Worm (Caenorhabditis elegans) whole organism, L2 larva: Measurements from ENCODE around the gene dpf-2.

Source experiments
- C34F6.9 ChIP-seq: fragments of 150-350 bp; optimal IDR thresholded peaks from 2 replicates; lab custom pipeline; 2014; ENCODE audit warnings: missing biosample characterization, missing genetic modification characterization
- R02D3.7 ChIP-seq: fragments of 150-350 bp; optimal IDR thresholded peaks from 2 replicates; lab custom pipeline; 2014; ENCODE audit warnings: missing biosample characterization, missing genetic modification characterization
- Y55F3AM.14 ChIP-seq: fragments of 200-800 bp; sonication (Bioruptor generic); optimal IDR thresholded peaks from 2 replicates; lab custom pipeline; 2018; ENCODE audit warnings: mild to moderate bottlenecking, missing genetic modification characterization, missing compliant biosample characterization
- aly-2 ChIP-seq: fragments of 150-350 bp; optimal IDR thresholded peaks from 2 replicates; lab custom pipeline; 2014; ENCODE audit warnings: missing biosample characterization, missing genetic modification characterization
- ama-1 ChIP-seq: fragments of 150-350 bp; optimal IDR thresholded peaks from 2 replicates; lab custom pipeline; 2018; ENCODE audit warnings: inconsistent platforms
- blmp-1 ChIP-seq: sonication (generic microtip); optimal IDR thresholded peaks from 2 replicates; lab custom pipeline; 2017; ENCODE audit warnings: missing genetic modification characterization, mild to moderate bottlenecking, missing compliant biosample characterization, antibody characterized with exemption, moderate library complexity; ENCODE audit not compliant: insufficient read depth
- ceh-82 ChIP-seq: fragments of 150-350 bp; optimal IDR thresholded peaks from 2 replicates; lab custom pipeline; 2014; ENCODE audit warnings: missing biosample characterization, missing genetic modification characterization
- crh-2 ChIP-seq: sonication (generic microtip); optimal IDR thresholded peaks from 2 replicates; lab custom pipeline; 2017; ENCODE audit warnings: missing biosample characterization, missing genetic modification characterization
- dmd-4 ChIP-seq: sonication (generic microtip); optimal IDR thresholded peaks from 2 replicates; lab custom pipeline; 2017; ENCODE audit warnings: missing biosample characterization, missing genetic modification characterization
- egl-27 ChIP-seq: sonication (generic microtip); optimal IDR thresholded peaks from 3 replicates; lab custom pipeline; 2017; ENCODE audit warnings: missing biosample characterization, missing genetic modification reagents, missing genetic modification characterization
- elt-1 ChIP-seq: fragments of 150-350 bp; optimal IDR thresholded peaks from 2 replicates; lab custom pipeline; 2014; ENCODE audit warnings: missing biosample characterization, missing genetic modification characterization
- fos-1 ChIP-seq: fragments of 150-350 bp; optimal IDR thresholded peaks from 2 replicates; lab custom pipeline; 2014; ENCODE audit warnings: missing biosample characterization, missing genetic modification characterization
- gmeb-1 ChIP-seq: fragments of 150-350 bp; optimal IDR thresholded peaks from 2 replicates; lab custom pipeline; 2014; ENCODE audit warnings: missing biosample characterization, missing genetic modification characterization
- lin-11 ChIP-seq: fragments of 150-350 bp; sonication (generic microtip); optimal IDR thresholded peaks from 2 replicates; lab custom pipeline; 2014; ENCODE audit warnings: missing biosample characterization, missing genetic modification characterization, inconsistent platforms, mixed read lengths
- lsy-2 ChIP-seq, 2 experiments: fragments of 150-350 bp in 1 of 2; sonication (generic microtip) in 1 of 2; optimal IDR thresholded peaks; 2 replicates each; lab custom pipeline; 2014 to 2017; ENCODE audit warnings: missing biosample characterization in 2 of 2, missing genetic modification characterization in 2 of 2
- mab-5 ChIP-seq: fragments of 150-350 bp; optimal IDR thresholded peaks from 2 replicates; lab custom pipeline; 2014; ENCODE audit warnings: missing biosample characterization, missing genetic modification characterization
- mbf-1 ChIP-seq: sonication (generic microtip); optimal IDR thresholded peaks from 2 replicates; lab custom pipeline; 2017; ENCODE audit warnings: missing biosample characterization, missing genetic modification characterization
- mdl-1 ChIP-seq, 2 experiments: fragments of 150-350 bp in 1 of 2; sonication (generic microtip) in 1 of 2; optimal IDR thresholded peaks; 2 replicates each; lab custom pipeline; 2017; ENCODE audit warnings: missing biosample characterization in 2 of 2, missing genetic modification characterization in 2 of 2
- nhr-10 ChIP-seq: sonication (generic microtip); optimal IDR thresholded peaks from 2 replicates; lab custom pipeline; 2017; ENCODE audit warnings: missing biosample characterization, missing genetic modification characterization
- nhr-11 ChIP-seq: fragments of 150-350 bp; optimal IDR thresholded peaks from 2 replicates; lab custom pipeline; 2014; ENCODE audit warnings: missing biosample characterization, missing genetic modification characterization
- nhr-12 ChIP-seq: fragments of 150-350 bp; optimal IDR thresholded peaks from 2 replicates; lab custom pipeline; 2014; ENCODE audit warnings: missing biosample characterization, missing genetic modification characterization
- nhr-129 ChIP-seq: fragments of 150-350 bp; optimal IDR thresholded peaks from 2 replicates; lab custom pipeline; 2014; ENCODE audit warnings: missing biosample characterization, missing genetic modification characterization
- nhr-21 ChIP-seq: fragments of 150-350 bp; optimal IDR thresholded peaks from 2 replicates; lab custom pipeline; 2014; ENCODE audit warnings: missing biosample characterization, missing genetic modification characterization
- nhr-23 ChIP-seq: fragments of 150-350 bp; optimal IDR thresholded peaks from 2 replicates; lab custom pipeline; 2014; ENCODE audit warnings: missing biosample characterization, missing genetic modification reagents, missing genetic modification characterization
- nhr-25 ChIP-seq: fragments of 150-350 bp; sonication (generic microtip); optimal IDR thresholded peaks from 3 replicates; lab custom pipeline; 2014; ENCODE audit warnings: missing biosample characterization, missing genetic modification characterization
- nhr-77 ChIP-seq: fragments of 150-350 bp; optimal IDR thresholded peaks from 2 replicates; lab custom pipeline; 2014; ENCODE audit warnings: missing biosample characterization, missing genetic modification characterization
- sem-4 ChIP-seq: fragments of 150-350 bp; optimal IDR thresholded peaks from 2 replicates; lab custom pipeline; 2014; ENCODE audit warnings: missing biosample characterization, missing genetic modification reagents, missing genetic modification characterization
- skn-1 ChIP-seq: sonication (generic microtip); optimal IDR thresholded peaks from 2 replicates; lab custom pipeline; 2017; ENCODE audit warnings: missing biosample characterization, missing genetic modification characterization
- sma-3 ChIP-seq: sonication (generic microtip); optimal IDR thresholded peaks from 2 replicates; lab custom pipeline; 2016; ENCODE audit warnings: missing genetic modification reagents, missing genetic modification characterization, missing compliant biosample characterization
- sma-9 ChIP-seq, 2 experiments: fragments of 150-350 bp in 1 of 2; sonication (generic microtip) in 1 of 2; optimal IDR thresholded peaks; 2 replicates each; lab custom pipeline; 2014 to 2016; ENCODE audit warnings: missing genetic modification characterization in 2 of 2, mild to moderate bottlenecking in 1 of 2, missing biosample characterization in 1 of 2, missing compliant biosample characterization in 1 of 2, missing genetic modification reagents in 1 of 2, moderate library complexity in 1 of 2
- snpc-4 ChIP-seq: fragments of 150-350 bp; optimal IDR thresholded peaks from 2 replicates; lab custom pipeline; 2014; ENCODE audit warnings: missing biosample characterization, missing genetic modification characterization
- unc-62 ChIP-seq: fragments of 150-350 bp; optimal IDR thresholded peaks from 2 replicates; lab custom pipeline; 2014; ENCODE audit warnings: missing biosample characterization, missing genetic modification reagents, missing genetic modification characterization
- ztf-1 ChIP-seq: fragments of 200-800 bp; sonication (Bioruptor generic); conservative IDR thresholded peaks from 2 replicates; pipeline ENCODE4 v1.3.6; 2022; ENCODE audit warnings: missing genetic modification characterization, missing compliant biosample characterization
- ztf-11 ChIP-seq: sonication (generic microtip); optimal IDR thresholded peaks from 2 replicates; lab custom pipeline; 2017; ENCODE audit warnings: missing biosample characterization, missing genetic modification characterization

Gene dpf-2

DNA sequence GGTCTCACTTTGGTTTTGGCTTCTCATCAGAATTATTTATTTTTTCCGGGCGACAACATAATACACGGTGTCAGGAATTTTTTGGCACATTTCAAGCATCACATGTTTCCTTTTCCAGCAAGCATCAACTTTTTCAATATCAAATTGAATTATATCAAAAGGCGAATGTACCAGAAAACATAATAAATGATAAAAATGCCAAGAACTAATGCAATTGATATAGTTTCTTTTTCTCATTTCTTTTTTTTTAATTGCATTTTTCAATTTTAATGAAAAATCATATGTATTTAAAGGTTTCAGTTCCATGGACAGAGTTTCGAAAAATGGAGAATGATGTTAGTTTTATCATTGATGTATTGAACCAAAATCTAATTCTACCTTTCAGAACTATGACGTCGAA is at the start of gene dpf-2:
Gene dpf-2 (plus strand): TSS at position 301 of the 400 bp plus-strand sequence.
- no peak for TF ChIP-seq egl-27 (tag; lab: Kevin White, UChicago)
- TF ChIP-seq lin-11 (tag; lab: Kevin White, UChicago): no peak
- TF ChIP-seq mbf-1 (tag; lab: Kevin White, UChicago): no peak
- no peak for TF ChIP-seq fos-1
- TF ChIP-seq snpc-4: no peak
- TF ChIP-seq sem-4 (tag; lab: Kevin White, UChicago): no peak
- no peak for TF ChIP-seq mdl-1 (tag; optimal IDR thresholded peaks at IDR 0.05; lab: Kevin White, UChicago)
- no peak for TF ChIP-seq nhr-25
- TF ChIP-seq nhr-129: no peak
- TF ChIP-seq nhr-23 (tag; lab: Kevin White, UChicago): no peak
- no peak for TF ChIP-seq lsy-2 (tag; optimal IDR thresholded peaks at IDR 0.05; lab: Kevin White, UChicago)
- no peak for TF ChIP-seq ceh-82 (tag; lab: Kevin White, UChicago)
- no peak for TF ChIP-seq skn-1 (tag; lab: Kevin White, UChicago)
- TF ChIP-seq nhr-21: no peak
- TF ChIP-seq elt-1 (tag; lab: Kevin White, UChicago): no peak
- TF ChIP-seq mab-5: no peak

- TF ChIP-seq mdl-1 (tag; optimal IDR thresholded peaks at IDR 0.05; lab: Kevin White, UChicago): peak in 1 of 2 experiments; percentile 47
- peak; percentile 57 for TF ChIP-seq sma-3
- no peak for TF ChIP-seq egl-27 (tag; lab: Kevin White, UChicago)
- peak; percentile 72 for TF ChIP-seq sma-9 (GFP tag; optimal IDR thresholded peaks at IDR 0.05; lab: Kevin White, UChicago)
- TF ChIP-seq sma-9 (tag; optimal IDR thresholded peaks at IDR 0.05; lab: Kevin White, UChicago): no peak
- no peak for TF ChIP-seq C34F6.9 (tag; lab: Kevin White, UChicago)
- peak; percentile 42 for TF ChIP-seq nhr-21
- TF ChIP-seq nhr-129: peak; percentile 20
- TF ChIP-seq fos-1: peak; percentile 89
- peak; percentile 40 for TF ChIP-seq crh-2 (tag; lab: Kevin White, UChicago)
These were observed 48.0 kb upstream of the dpf-2 start for ce11 chrX:14783434-14784142.

DNA sequence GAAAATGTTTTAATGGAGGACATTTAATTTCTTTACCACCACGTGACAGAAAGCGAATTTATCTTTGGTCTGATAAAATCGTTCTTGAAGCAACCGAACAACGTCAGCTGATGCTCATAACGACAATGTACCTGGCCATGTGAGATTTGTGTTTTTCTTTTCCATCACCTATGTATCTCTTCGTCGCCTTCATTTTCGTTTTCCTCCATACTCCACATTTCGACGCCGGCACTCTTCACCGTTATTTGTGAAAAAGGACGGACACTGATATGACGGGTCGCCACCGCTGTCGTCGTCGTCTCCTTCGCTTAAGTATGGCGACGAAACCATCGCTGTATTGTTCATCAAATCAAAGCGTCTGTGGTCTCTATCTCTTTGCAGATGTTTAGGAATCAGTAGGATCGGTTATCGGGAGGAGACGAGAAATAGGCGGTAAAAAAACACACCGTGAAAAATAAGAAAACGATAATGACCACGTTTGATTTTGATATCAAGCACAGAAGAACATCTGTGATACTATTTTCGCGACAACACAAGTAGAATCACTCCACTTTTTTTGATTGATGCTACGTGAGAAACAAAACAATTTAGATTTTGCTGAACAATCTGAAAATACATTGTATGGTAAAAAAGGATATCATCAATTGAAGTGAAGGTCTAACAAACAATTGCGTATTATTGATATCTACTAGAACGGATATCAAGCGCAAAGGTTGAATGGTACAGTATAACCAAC is 44.6 kb upstream of the dpf-2 start:
- TF ChIP-seq elt-1 (tag; lab: Kevin White, UChicago): no peak
- TF ChIP-seq lin-11 (tag; lab: Kevin White, UChicago): no peak
- peak; percentile 10 for TF ChIP-seq crh-2 (tag; lab: Kevin White, UChicago)
- TF ChIP-seq sma-3: peak; percentile 68
- TF ChIP-seq Y55F3AM.14: peak; percentile 11
- TF ChIP-seq fos-1: peak; percentile 12
- TF ChIP-seq blmp-1: peak; percentile 28
- TF ChIP-seq egl-27 (tag; lab: Kevin White, UChicago): no peak
- TF ChIP-seq nhr-23 (tag; lab: Kevin White, UChicago): no peak
- TF ChIP-seq nhr-129: peak; percentile 60
- TF ChIP-seq nhr-25: peak; percentile 1
- TF ChIP-seq lsy-2 (tag; optimal IDR thresholded peaks at IDR 0.05; lab: Kevin White, UChicago): peak in 1 of 2 experiments; percentile 38
- peak; percentile 57 for TF ChIP-seq gmeb-1
- peak; percentile 86 for TF ChIP-seq sma-9 (GFP tag; optimal IDR thresholded peaks at IDR 0.05; lab: Kevin White, UChicago)
- TF ChIP-seq sma-9 (tag; optimal IDR thresholded peaks at IDR 0.05; lab: Kevin White, UChicago): no peak
- TF ChIP-seq nhr-21: peak; percentile 64
- peak in 1 of 2 experiments; percentile 21 for TF ChIP-seq mdl-1 (tag; optimal IDR thresholded peaks at IDR 0.05; lab: Kevin White, UChicago)
- TF ChIP-seq, all 48 proteins: peak for 12

DNA sequence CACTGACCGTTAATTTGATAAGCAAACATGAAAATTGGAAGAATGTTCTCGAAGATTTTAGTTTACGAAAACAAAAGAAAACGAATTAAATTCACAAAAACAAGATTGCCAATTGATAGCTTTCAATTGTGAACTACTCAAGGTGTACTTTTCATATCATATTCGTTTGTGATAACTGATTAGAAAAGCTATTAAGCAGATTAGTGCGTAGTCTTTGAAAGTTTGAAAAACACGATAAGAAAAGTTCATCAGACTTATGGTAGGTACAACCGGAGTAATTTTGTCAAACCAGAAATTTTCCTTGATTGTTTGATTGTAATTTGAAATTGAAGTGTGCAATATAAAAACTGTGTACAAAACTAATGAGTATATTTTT is 44.1 kb upstream of the dpf-2 start:
- no peak for TF ChIP-seq crh-2 (tag; lab: Kevin White, UChicago)
- TF ChIP-seq unc-62 (GFP tag; lab: Kevin White, UChicago): no peak
- peak; percentile 24 for TF ChIP-seq fos-1
- TF ChIP-seq nhr-11 (tag; lab: Kevin White, UChicago): no peak
- peak; percentile 41 for TF ChIP-seq sma-9 (GFP tag; optimal IDR thresholded peaks at IDR 0.05; lab: Kevin White, UChicago)
- TF ChIP-seq sma-9 (tag; optimal IDR thresholded peaks at IDR 0.05; lab: Kevin White, UChicago): no peak
- no peak for TF ChIP-seq ztf-1 (GFP tag; lab: Robert Waterston, UW)
- TF ChIP-seq egl-27 (tag; lab: Kevin White, UChicago): no peak
- TF ChIP-seq sma-3: peak; percentile 6
- TF ChIP-seq blmp-1: no peak
- TF ChIP-seq nhr-129: no peak
- no peak for TF ChIP-seq dmd-4 (tag; lab: Kevin White, UChicago)
- TF ChIP-seq sem-4 (tag; lab: Kevin White, UChicago): no peak
- TF ChIP-seq nhr-25: no peak
- TF ChIP-seq ama-1 (lab: Kevin White, UChicago): no peak
- no peak for TF ChIP-seq ztf-11 (tag; lab: Kevin White, UChicago)
- no peak for TF ChIP-seq gmeb-1
- no peak for TF ChIP-seq nhr-12 (tag; lab: Kevin White, UChicago)
- no peak for TF ChIP-seq snpc-4
- no peak for TF ChIP-seq elt-1 (tag; lab: Kevin White, UChicago)
- TF ChIP-seq nhr-10 (tag; lab: Kevin White, UChicago): no peak
- TF ChIP-seq mdl-1 (tag; optimal IDR thresholded peaks at IDR 0.05; lab: Kevin White, UChicago): no peak
- no peak for TF ChIP-seq aly-2 (tag; lab: Kevin White, UChicago)
- no peak for TF ChIP-seq R02D3.7 (tag; lab: Kevin White, UChicago)
- TF ChIP-seq nhr-77 (tag; lab: Kevin White, UChicago): no peak
